Worm (Caenorhabditis elegans) whole organism, L4 larva: Measurements from ENCODE around the gene K02E2.8.
"Not testable (repeated sequence)": the region's sequence is repeated elsewhere in the genome, so short reads cannot be mapped to it uniquely, and the experiment has no call there.

Source experiments
- F26F4.8 ChIP-seq: fragments of 200-800 bp; sonication (Bioruptor generic); conservative IDR thresholded peaks from 2 replicates; pipeline ENCODE4 v1.3.6; 2022; ENCODE audit warnings: missing genetic modification characterization, missing compliant biosample characterization
- Y5F2A.4 ChIP-seq: fragments of 200-800 bp; sonication (Bioruptor generic); optimal IDR thresholded peaks from 2 replicates; lab custom pipeline; 2018; ENCODE audit warnings: mild to moderate bottlenecking, missing genetic modification characterization, missing compliant biosample characterization
- Y75B8A.6 ChIP-seq: fragments of 200-800 bp; sonication (Bioruptor generic); IDR thresholded peaks from 2 replicates; pipeline ENCODE4 v1.3.6; 2022; ENCODE audit warnings: missing genetic modification reagents, missing genetic modification characterization, missing compliant biosample characterization
- aha-1 ChIP-seq: fragments of 150-350 bp; peaks from one replicate; lab custom pipeline; 2014; ENCODE audit warnings: missing biosample characterization, missing genetic modification characterization
- arid-1 ChIP-seq: fragments of 200-800 bp; sonication (Bioruptor generic); conservative IDR thresholded peaks from 2 replicates; pipeline ENCODE4 v1.3.6; 2022; ENCODE audit warnings: missing genetic modification reagents, missing genetic modification characterization, missing compliant biosample characterization
- ceh-32 ChIP-seq: sonication (generic microtip); optimal IDR thresholded peaks from 2 replicates; lab custom pipeline; 2016; ENCODE audit warnings: mild to moderate bottlenecking, missing genetic modification characterization, missing compliant biosample characterization; ENCODE audit not compliant: poor library complexity
- cey-2 ChIP-seq: sonication (generic microtip); optimal IDR thresholded peaks from 3 replicates; lab custom pipeline; 2017; ENCODE audit warnings: missing genetic modification characterization, mild to moderate bottlenecking, missing compliant biosample characterization, antibody characterized with exemption, borderline replicate concordance; ENCODE audit not compliant: insufficient read depth
- daf-16 ChIP-seq, 3 experiments: sonication (generic microtip); optimal IDR thresholded peaks; 2 replicates each; lab custom pipeline; 2016 to 2017; ENCODE audit warnings: missing genetic modification characterization in 3 of 3, missing genetic modification reagents in 3 of 3, mild to moderate bottlenecking in 2 of 3, missing compliant biosample characterization in 2 of 3, missing biosample characterization in 1 of 3, moderate library complexity in 1 of 3
- dmd-9 ChIP-seq: fragments of 200-800 bp; sonication (Bioruptor generic); IDR thresholded peaks from 2 replicates; pipeline ENCODE4 v1.3.6; 2022; ENCODE audit warnings: missing genetic modification reagents, missing genetic modification characterization, missing compliant biosample characterization
- dpl-1 ChIP-seq: fragments of 150-350 bp; optimal IDR thresholded peaks from 2 replicates; lab custom pipeline; 2014; ENCODE audit warnings: missing biosample characterization, missing genetic modification reagents, missing genetic modification characterization
- duxl-1 ChIP-seq: sonication (generic microtip); optimal IDR thresholded peaks from 2 replicates; lab custom pipeline; 2016; ENCODE audit warnings: mild to moderate bottlenecking, missing genetic modification characterization, moderate library complexity, missing compliant biosample characterization; ENCODE audit not compliant: poor library complexity
- dve-1 ChIP-seq: sonication (generic microtip); optimal IDR thresholded peaks from 2 replicates; lab custom pipeline; 2017; ENCODE audit warnings: antibody characterized with exemption, mild to moderate bottlenecking, missing genetic modification characterization, missing compliant biosample characterization; ENCODE audit not compliant: insufficient read depth
- egl-43 ChIP-seq: fragments of 200-800 bp; sonication (Bioruptor generic); IDR thresholded peaks from 2 replicates; pipeline ENCODE4 v1.3.6; 2022; ENCODE audit warnings: missing genetic modification reagents, missing genetic modification characterization, missing compliant biosample characterization
- fos-1 ChIP-seq: fragments of 150-350 bp; optimal IDR thresholded peaks from 2 replicates; lab custom pipeline; 2014; ENCODE audit warnings: missing biosample characterization, missing genetic modification characterization
- gei-8 ChIP-seq: fragments of 200-800 bp; sonication (Bioruptor generic); optimal IDR thresholded peaks from 2 replicates; lab custom pipeline; 2018; ENCODE audit warnings: mild to moderate bottlenecking, missing genetic modification characterization, missing compliant biosample characterization
- mdl-1 ChIP-seq, 2 experiments: fragments of 150-350 bp in 1 of 2; sonication (generic microtip) in 1 of 2; optimal IDR thresholded peaks; 2 replicates each; lab custom pipeline; 2014 to 2017; ENCODE audit warnings: missing biosample characterization in 2 of 2, missing genetic modification characterization in 2 of 2
- mep-1 ChIP-seq: fragments of 150-350 bp; sonication (generic microtip); optimal IDR thresholded peaks from 3 replicates; lab custom pipeline; 2014; ENCODE audit warnings: missing biosample characterization, missing genetic modification characterization
- mxl-2 ChIP-seq: fragments of 200-800 bp; sonication (Bioruptor generic); conservative IDR thresholded peaks from 2 replicates; pipeline ENCODE4 v1.3.6; 2022; ENCODE audit warnings: missing genetic modification reagents, missing genetic modification characterization, missing compliant biosample characterization
- nhr-28 ChIP-seq: fragments of 150-350 bp; optimal IDR thresholded peaks from 2 replicates; lab custom pipeline; 2014; ENCODE audit warnings: missing biosample characterization, missing genetic modification characterization
- nhr-76 ChIP-seq: fragments of 150-350 bp; optimal IDR thresholded peaks from 2 replicates; lab custom pipeline; 2014; ENCODE audit warnings: missing biosample characterization, missing genetic modification characterization
- nhr-77 ChIP-seq: fragments of 150-350 bp; optimal IDR thresholded peaks from 2 replicates; lab custom pipeline; 2014; ENCODE audit warnings: missing biosample characterization, missing genetic modification characterization
- pha-4 ChIP-seq, 2 experiments: fragments of 150-350 bp in 1 of 2; fragments of 200-800 bp in 1 of 2; sonication (Bioruptor generic) in 1 of 2; IDR thresholded peaks in 1 of 2; optimal IDR thresholded peaks in 1 of 2; 2 replicates each; pipeline versions ENCODE4 v1.3.6 to Lab custom; 2014 to 2022; ENCODE audit warnings: missing genetic modification characterization in 2 of 2, missing genetic modification reagents in 2 of 2, missing biosample characterization in 1 of 2, missing compliant biosample characterization in 1 of 2
- pqm-1 ChIP-seq: sonication (generic microtip); optimal IDR thresholded peaks from 2 replicates; lab custom pipeline; 2017; ENCODE audit warnings: missing biosample characterization, missing genetic modification characterization
- sdz-12 ChIP-seq: fragments of 200-800 bp; sonication (Bioruptor generic); optimal IDR thresholded peaks from 2 replicates; lab custom pipeline; 2018; ENCODE audit warnings: mild to moderate bottlenecking, missing genetic modification characterization, missing compliant biosample characterization
- set-16 ChIP-seq: fragments of 200-800 bp; sonication (Bioruptor generic); IDR thresholded peaks from 2 replicates; pipeline ENCODE4 v1.3.6; 2022; ENCODE audit warnings: missing genetic modification reagents, missing genetic modification characterization, missing compliant biosample characterization
- skn-1 ChIP-seq: fragments of 150-350 bp; optimal IDR thresholded peaks from 2 replicates; lab custom pipeline; 2014; ENCODE audit warnings: missing biosample characterization, missing genetic modification characterization
- spr-3 ChIP-seq: fragments of 200-800 bp; sonication (Bioruptor generic); optimal IDR thresholded peaks from 2 replicates; lab custom pipeline; 2018; ENCODE audit warnings: mild to moderate bottlenecking, missing genetic modification characterization, missing compliant biosample characterization
- unc-130 ChIP-seq: sonication (generic microtip); optimal IDR thresholded peaks from 2 replicates; lab custom pipeline; 2016; ENCODE audit warnings: missing genetic modification reagents, missing genetic modification characterization, missing compliant biosample characterization
- unc-62 ChIP-seq, 3 experiments: fragments of 150-350 bp in 1 of 3; sonication (generic microtip); optimal IDR thresholded peaks in 2 of 3; peaks in 1 of 3; 1 replicate in 1 of 3; 2 replicates in 2 of 3; lab custom pipeline; 2014 to 2017; ENCODE audit warnings: missing biosample characterization in 3 of 3, missing genetic modification characterization in 3 of 3, missing genetic modification reagents in 3 of 3, missing genotype in 1 of 3
- zfp-2 ChIP-seq: sonication (generic microtip); optimal IDR thresholded peaks from 2 replicates; lab custom pipeline; 2016; ENCODE audit warnings: mild to moderate bottlenecking, missing genetic modification characterization, missing compliant biosample characterization
- zfp-3 ChIP-seq: fragments of 200-800 bp; sonication (Bioruptor generic); conservative IDR thresholded peaks from 2 replicates; pipeline ENCODE4 v1.3.6; 2022; ENCODE audit warnings: missing genetic modification reagents, missing genetic modification characterization, missing compliant biosample characterization

Gene K02E2.8

DNA sequence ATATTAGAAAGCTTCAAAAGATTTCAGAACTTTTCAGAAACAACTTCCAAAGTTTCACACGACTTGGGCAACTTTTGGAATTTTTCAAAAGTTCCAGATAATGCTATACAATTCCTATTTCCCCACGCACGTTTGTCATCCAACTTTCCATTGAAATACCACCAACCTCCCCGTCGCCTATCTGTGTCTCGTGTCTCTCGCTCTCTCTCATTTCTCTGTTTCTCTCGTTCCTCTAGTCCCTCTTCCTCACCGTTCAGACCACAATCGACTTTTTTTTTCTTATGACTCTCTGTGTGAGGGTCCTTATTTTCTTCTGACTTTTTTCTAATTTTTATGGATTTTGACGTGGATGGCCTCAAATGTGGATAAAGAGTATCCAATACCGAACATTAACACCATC, 13.6 kb upstream of the K02E2.8 start, which contains the start of gene K02E2.6 (continued):
- TF ChIP-seq duxl-1 = peak; percentile 91
- TF ChIP-seq unc-62 (GFP tag; optimal IDR thresholded peaks at IDR 0.05 in 1 of 2; lab: Kevin White, UChicago) = no peak
- no peak for TF ChIP-seq unc-62 (tag; optimal IDR thresholded peaks at IDR 0.05; lab: Kevin White, UChicago)
- no peak for TF ChIP-seq egl-43 (GFP tag; lab: Robert Waterston, UW)

DNA sequence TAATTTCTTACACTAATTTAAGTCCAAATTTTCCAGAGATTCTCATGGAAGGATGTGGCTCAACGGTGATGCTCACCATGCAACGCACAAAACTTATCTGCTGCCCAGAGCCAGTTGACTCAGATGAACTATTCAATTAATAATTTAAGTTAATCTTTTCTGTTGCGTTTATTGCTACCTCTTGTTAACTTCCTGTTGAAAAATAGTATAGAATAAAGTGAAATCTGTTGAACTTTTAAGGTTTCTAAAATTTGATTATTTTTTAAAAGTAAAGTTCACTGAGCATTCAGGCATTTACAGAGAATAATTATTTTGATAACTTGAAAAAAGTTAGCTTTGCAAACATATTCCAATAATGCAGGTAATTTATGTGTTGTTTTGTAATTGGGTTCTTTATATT, 9.3 kb upstream of the K02E2.8 start:
- TF ChIP-seq pha-4 (GFP tag; IDR thresholded peaks at IDR 0.05; lab: Robert Waterston, UW) (no peak), pha-4 (tag; optimal IDR thresholded peaks at IDR 0.05; lab: Kevin White, UChicago) (no peak), unc-62 (GFP tag; optimal IDR thresholded peaks at IDR 0.05 in 1 of 2; lab: Kevin White, UChicago) (peak in 1 of 2 experiments; percentile 92), unc-62 (tag; optimal IDR thresholded peaks at IDR 0.05; lab: Kevin White, UChicago) (no peak)

DNA sequence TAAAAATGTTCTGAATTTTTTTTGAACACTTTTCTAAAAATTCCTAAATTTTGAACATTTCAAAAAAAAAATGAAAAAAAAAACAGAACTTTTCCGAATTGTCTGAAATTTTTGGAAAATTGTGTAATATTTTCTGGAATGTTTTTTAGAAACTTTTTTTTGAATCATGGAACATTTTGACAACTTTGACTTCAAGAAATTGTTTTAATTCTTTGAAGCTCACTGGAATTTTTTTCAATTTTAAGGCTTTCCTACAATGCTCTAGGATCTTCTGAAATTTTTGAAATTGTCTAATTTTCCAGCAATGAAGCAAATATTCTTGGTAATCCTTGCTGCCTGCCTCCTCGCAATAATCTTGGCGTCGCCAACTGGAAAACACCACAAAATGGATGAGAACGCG, 8.5 kb upstream of the K02E2.8 start, which contains the start of gene ins-35:
TSS of gene ins-35 (plus strand) at position 301 of the 400 bp plus-strand sequence.
- TF ChIP-seq arid-1 (GFP tag; lab: Robert Waterston, UW) = no peak
- no peak for TF ChIP-seq set-16
- TF ChIP-seq dmd-9 (GFP tag; lab: Robert Waterston, UW) = no peak
- no peak for TF ChIP-seq skn-1 (tag; lab: Kevin White, UChicago)
- TF ChIP-seq cey-2 = no peak
- no peak for TF ChIP-seq zfp-2 (tag; lab: Kevin White, UChicago)
- TF ChIP-seq ceh-32 (tag; lab: Kevin White, UChicago) = no peak
- no peak for TF ChIP-seq sdz-12 (GFP tag; lab: Kevin White, UChicago)
- no peak for TF ChIP-seq mxl-2 (GFP tag; lab: Robert Waterston, UW)
- TF ChIP-seq egl-43 (GFP tag; lab: Robert Waterston, UW) = no peak
- TF ChIP-seq Y75B8A.6 = no peak
- no peak for TF ChIP-seq F26F4.8

DNA sequence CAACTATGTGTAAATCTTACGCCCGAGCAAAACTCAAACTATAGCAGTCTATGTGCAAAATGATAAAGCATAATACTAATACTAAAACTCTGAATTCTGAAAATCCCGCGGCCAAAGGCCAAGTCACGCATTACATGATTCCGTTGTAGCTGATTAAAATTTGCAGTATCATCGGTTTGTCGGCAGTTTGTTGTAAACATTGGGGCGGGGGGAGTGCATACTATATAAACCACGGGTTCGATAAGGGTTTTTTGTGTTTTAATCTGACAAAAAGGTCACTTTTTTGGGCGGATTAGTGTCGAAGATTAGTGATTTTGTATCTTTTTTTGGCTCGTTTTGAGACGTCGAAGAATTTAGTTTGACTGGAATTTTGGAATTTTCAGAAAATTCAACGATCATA, 7.7 kb upstream of the K02E2.8 start:
- TF ChIP-seq nhr-77 = peak; percentile 34
- no peak for TF ChIP-seq daf-16 (GFP tag; optimal IDR thresholded peaks at IDR 0.05; lab: Kevin White, UChicago)
- TF ChIP-seq daf-16 (tag; optimal IDR thresholded peaks at IDR 0.05; lab: Kevin White, UChicago) = peak; percentile 67
- TF ChIP-seq mdl-1 (tag; optimal IDR thresholded peaks at IDR 0.05; lab: Kevin White, UChicago) = no peak
- TF ChIP-seq mep-1 = no peak
- TF ChIP-seq pqm-1 = peak; percentile 52
- peak; percentile 30 for TF ChIP-seq dve-1
- peak; percentile 60 for TF ChIP-seq nhr-28 (tag; lab: Kevin White, UChicago)
- TF ChIP-seq F26F4.8 = no peak
- TF ChIP-seq, all 104 proteins: peak for 5

DNA sequence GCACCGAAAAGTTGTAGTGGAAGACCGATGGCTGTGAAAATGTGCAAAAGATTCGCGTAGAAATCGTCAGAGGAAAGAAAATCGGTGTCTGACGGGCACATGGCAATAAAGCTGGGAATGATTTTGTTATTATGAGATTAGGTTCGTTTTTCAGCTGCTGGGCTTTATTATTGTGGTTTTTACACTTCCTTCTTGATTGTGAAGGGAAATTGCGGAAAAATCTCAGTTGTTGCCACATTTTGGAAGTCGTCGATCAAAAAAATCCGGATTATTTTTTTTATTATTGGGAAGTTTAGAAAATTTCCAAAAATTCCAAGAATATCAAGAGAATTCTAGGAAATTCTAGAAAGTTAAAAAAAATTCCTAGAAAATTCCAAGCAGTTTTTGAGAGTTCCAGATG, 2.4 kb upstream of the K02E2.8 start, which contains the start of gene srh-177:
TSS of gene srh-177 (minus strand) at position 101 of the 400 bp plus-strand sequence.
- TF ChIP-seq gei-8 (GFP tag; lab: Kevin White, UChicago); dpl-1 (GFP tag; lab: Kevin White, UChicago); Y75B8A.6: not testable (repeated sequence)
- TF ChIP-seq, all 104 proteins: peak for 0; not testable (repeated sequence) for 104

DNA sequence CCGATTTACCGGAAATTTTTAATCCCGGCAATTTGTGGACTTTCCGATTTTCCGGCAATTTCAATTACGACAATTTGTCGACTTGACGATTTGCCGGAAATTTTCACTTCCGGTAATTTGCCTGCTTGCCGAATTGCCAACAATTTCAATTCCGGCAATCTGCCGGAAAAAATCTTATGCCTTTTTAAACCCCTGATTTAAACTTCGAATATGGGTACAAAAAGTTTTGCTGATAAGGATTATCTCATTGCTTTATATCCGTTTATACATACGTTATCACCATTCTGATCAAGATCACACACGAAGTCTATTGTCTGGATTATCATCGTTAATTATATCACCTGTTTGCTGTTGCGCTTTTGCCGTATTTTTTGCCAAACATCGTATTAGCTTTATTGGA, 10.3 kb downstream of the K02E2.8 start, which contains the start of gene grd-11:
TSS of gene grd-11 (plus strand) at position 301 of the 400 bp plus-strand sequence.
- TF ChIP-seq spr-3 (no peak), aha-1 (peak; percentile 29), unc-130 (no peak)

DNA sequence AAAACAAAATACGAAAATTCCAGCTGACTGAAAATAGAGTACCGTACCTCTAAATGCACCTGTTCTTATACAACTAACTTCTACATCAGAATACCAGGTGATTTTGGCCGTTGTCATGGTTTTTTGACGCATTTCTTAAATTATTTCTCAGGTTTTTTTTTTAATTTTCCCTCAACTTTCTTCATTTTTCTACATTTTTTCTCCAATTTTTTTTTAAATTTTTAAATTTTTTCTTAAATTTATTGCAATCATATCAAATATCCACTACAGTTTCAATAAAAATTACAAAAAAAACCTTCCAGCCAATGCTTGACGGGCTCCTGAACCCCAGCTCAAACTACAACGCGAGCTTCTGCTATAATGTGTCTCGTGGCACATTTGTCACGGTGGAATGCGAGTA, 15.5 kb downstream of the K02E2.8 start, which contains the start of gene K02E2.1:
TSS of gene K02E2.1 (plus strand) at position 301 of the 400 bp plus-strand sequence.
- TF ChIP-seq zfp-3 (GFP tag; lab: Robert Waterston, UW) (no peak), fos-1 (tag; lab: Kevin White, UChicago) (no peak), nhr-76 (tag; lab: Kevin White, UChicago) (no peak), gei-8 (GFP tag; lab: Kevin White, UChicago) (no peak), Y5F2A.4 (GFP tag; lab: Kevin White, UChicago) (no peak), mxl-2 (GFP tag; lab: Robert Waterston, UW) (no peak)
